Worm (Caenorhabditis elegans) whole organism, L1 larva: ENCODE results near the gene F44E7.7.

Source experiments
- C04F5.9 ChIP-seq: sonication (generic microtip); optimal IDR thresholded peaks from 2 replicates; lab custom pipeline; 2016; ENCODE audit warnings: missing genetic modification characterization, missing compliant biosample characterization
- C16A3.4 ChIP-seq: fragments of 150-350 bp; optimal IDR thresholded peaks from 2 replicates; lab custom pipeline; 2014; ENCODE audit warnings: missing biosample characterization, missing genetic modification characterization
- C34B4.2 ChIP-seq: sonication (generic microtip); optimal IDR thresholded peaks from 2 replicates; lab custom pipeline; 2017; ENCODE audit warnings: mild to moderate bottlenecking, missing genetic modification characterization, missing compliant biosample characterization
- F16B12.6 ChIP-seq: fragments of 150-350 bp; optimal IDR thresholded peaks from 2 replicates; lab custom pipeline; 2014; ENCODE audit warnings: missing biosample characterization, missing genetic modification characterization
- Y116A8C.19 ChIP-seq: sonication (generic microtip); optimal IDR thresholded peaks from 2 replicates; lab custom pipeline; 2016; ENCODE audit warnings: missing compliant biosample characterization, missing genetic modification characterization, borderline replicate concordance
- aha-1 ChIP-seq: fragments of 150-350 bp; optimal IDR thresholded peaks from 2 replicates; lab custom pipeline; 2014; ENCODE audit warnings: missing biosample characterization, missing genetic modification characterization
- aly-2 ChIP-seq: fragments of 150-350 bp; optimal IDR thresholded peaks from 2 replicates; lab custom pipeline; 2014; ENCODE audit warnings: missing biosample characterization, missing genetic modification characterization
- ama-1 ChIP-seq: fragments of 150-350 bp; optimal IDR thresholded peaks from 2 replicates; lab custom pipeline; 2014
- ceh-63 ChIP-seq: fragments of 200-800 bp; sonication (Bioruptor generic); optimal IDR thresholded peaks from 2 replicates; lab custom pipeline; 2018; ENCODE audit warnings: mild to moderate bottlenecking, missing genetic modification characterization, missing compliant biosample characterization
- ceh-8 ChIP-seq: fragments of 200-800 bp; sonication (Bioruptor generic); optimal IDR thresholded peaks from 2 replicates; lab custom pipeline; 2018; ENCODE audit warnings: mild to moderate bottlenecking, missing genetic modification characterization, moderate library complexity, missing compliant biosample characterization
- ceh-82 ChIP-seq, 3 experiments: fragments of 150-350 bp in 1 of 3; sonication (generic microtip) in 2 of 3; optimal IDR thresholded peaks; 2 replicates each; lab custom pipeline; 2014 to 2017; ENCODE audit warnings: missing biosample characterization in 3 of 3, missing genetic modification characterization in 3 of 3
- ceh-88 ChIP-seq: fragments of 200-800 bp; sonication (Bioruptor generic); IDR thresholded peaks from 2 replicates; pipeline ENCODE4 v1.3.6; 2022; ENCODE audit warnings: missing genetic modification characterization, missing compliant biosample characterization
- ceh-90 ChIP-seq: sonication (generic microtip); optimal IDR thresholded peaks from 2 replicates; lab custom pipeline; 2016; ENCODE audit warnings: missing genetic modification characterization, missing compliant biosample characterization
- dpl-1 ChIP-seq, 3 experiments: fragments of 150-350 bp in 2 of 3; sonication (generic microtip) in 1 of 3; optimal IDR thresholded peaks; 2 replicates each; lab custom pipeline; 2014 to 2017; ENCODE audit warnings: missing biosample characterization in 3 of 3, missing genetic modification characterization in 3 of 3, missing genetic modification reagents in 3 of 3
- dsc-1 ChIP-seq: sonication (generic microtip); optimal IDR thresholded peaks from 2 replicates; lab custom pipeline; 2016; ENCODE audit warnings: mild to moderate bottlenecking, missing genetic modification characterization, missing compliant biosample characterization
- efl-1 ChIP-seq, 4 experiments: fragments of 150-350 bp; optimal IDR thresholded peaks in 3 of 4; peaks in 1 of 4; 1 replicate in 1 of 4; 2 replicates in 3 of 4; lab custom pipeline; 2014; ENCODE audit warnings: missing biosample characterization in 2 of 4, missing genetic modification characterization in 2 of 4, missing genetic modification reagents in 2 of 4
- egl-13 ChIP-seq: sonication (generic microtip); optimal IDR thresholded peaks from 2 replicates; lab custom pipeline; 2016; ENCODE audit warnings: missing genotype, missing genetic modification reagents, missing genetic modification characterization, missing compliant biosample characterization
- egl-27 ChIP-seq, 2 experiments: fragments of 150-350 bp in 1 of 2; sonication (generic microtip); optimal IDR thresholded peaks; 3 replicates each; lab custom pipeline; 2017 to 2018; ENCODE audit warnings: missing biosample characterization in 2 of 2, missing genetic modification characterization in 2 of 2, missing genetic modification reagents in 2 of 2
- ets-5 ChIP-seq: fragments of 200-800 bp; sonication (Bioruptor generic); IDR thresholded peaks from 2 replicates; pipeline ENCODE4 v1.3.6; 2022; ENCODE audit warnings: missing genetic modification characterization, missing compliant biosample characterization
- fkh-8 ChIP-seq: sonication (generic microtip); optimal IDR thresholded peaks from 2 replicates; lab custom pipeline; 2016; ENCODE audit warnings: mild to moderate bottlenecking, missing genetic modification characterization, missing compliant biosample characterization
- fos-1 ChIP-seq: fragments of 150-350 bp; optimal IDR thresholded peaks from 2 replicates; lab custom pipeline; 2014; ENCODE audit warnings: missing biosample characterization, missing genetic modification characterization
- grh-1 ChIP-seq: fragments of 200-800 bp; sonication (Bioruptor generic); IDR thresholded peaks from 2 replicates; pipeline ENCODE4 v1.3.6; 2022; ENCODE audit warnings: missing genetic modification reagents, missing genetic modification characterization, missing compliant biosample characterization
- hlh-4 ChIP-seq: sonication (generic microtip); optimal IDR thresholded peaks from 2 replicates; lab custom pipeline; 2016; ENCODE audit warnings: mild to moderate bottlenecking, missing genetic modification characterization, missing compliant biosample characterization
- hpl-2 ChIP-seq: fragments of 150-350 bp; optimal IDR thresholded peaks from 2 replicates; lab custom pipeline; 2014; ENCODE audit warnings: missing biosample characterization, missing genetic modification reagents, missing genetic modification characterization
- irx-1 ChIP-seq: sonication (generic microtip); optimal IDR thresholded peaks from 2 replicates; lab custom pipeline; 2016; ENCODE audit warnings: missing genetic modification characterization, missing compliant biosample characterization
- isw-1 ChIP-seq: fragments of 200-800 bp; sonication (Bioruptor generic); IDR thresholded peaks from 2 replicates; pipeline ENCODE4 v1.3.6; 2022; ENCODE audit warnings: missing genetic modification characterization, missing compliant biosample characterization
- jun-1 ChIP-seq: fragments of 150-350 bp; optimal IDR thresholded peaks from 2 replicates; lab custom pipeline; 2014; ENCODE audit warnings: missing biosample characterization, missing genetic modification reagents, missing genetic modification characterization
- lin-13 ChIP-seq: fragments of 150-350 bp; optimal IDR thresholded peaks from 2 replicates; lab custom pipeline; 2014; ENCODE audit warnings: missing biosample characterization, missing genetic modification reagents, missing genetic modification characterization
- lin-14 ChIP-seq: fragments of 200-800 bp; sonication (Bioruptor generic); optimal IDR thresholded peaks from 2 replicates; lab custom pipeline; 2018; ENCODE audit warnings: mild to moderate bottlenecking, missing genetic modification characterization, moderate library complexity, missing compliant biosample characterization
- lin-15B ChIP-seq: fragments of 150-350 bp; sonication (generic microtip); optimal IDR thresholded peaks from 3 replicates; lab custom pipeline; 2014; ENCODE audit warnings: missing biosample characterization, missing genetic modification characterization
- lin-35 ChIP-seq, 2 experiments: fragments of 150-350 bp; optimal IDR thresholded peaks; 2 replicates each; lab custom pipeline; 2014; ENCODE audit warnings: missing biosample characterization in 2 of 2, missing genetic modification characterization in 2 of 2, missing genetic modification reagents in 2 of 2
- lin-39 ChIP-seq: fragments of 150-350 bp; optimal IDR thresholded peaks from 2 replicates; lab custom pipeline; 2014; ENCODE audit warnings: missing biosample characterization, missing genetic modification reagents, missing genetic modification characterization
- lsy-2 ChIP-seq, 2 experiments: fragments of 150-350 bp; optimal IDR thresholded peaks; 2 replicates each; lab custom pipeline; 2014; ENCODE audit warnings: missing biosample characterization in 2 of 2, missing genetic modification characterization in 2 of 2
- mef-2 ChIP-seq: fragments of 150-350 bp; optimal IDR thresholded peaks from 2 replicates; lab custom pipeline; 2014; ENCODE audit warnings: missing biosample characterization, missing genetic modification characterization
- nhr-12 ChIP-seq: sonication (generic microtip); optimal IDR thresholded peaks from 2 replicates; lab custom pipeline; 2017; ENCODE audit warnings: missing biosample characterization, missing genetic modification characterization
- nhr-19 ChIP-seq: fragments of 200-800 bp; sonication (Bioruptor generic); conservative IDR thresholded peaks from 2 replicates; pipeline ENCODE4 v1.3.6; 2022; ENCODE audit warnings: missing genetic modification characterization, missing compliant biosample characterization
- nhr-20 ChIP-seq: sonication (generic microtip); optimal IDR thresholded peaks from 2 replicates; lab custom pipeline; 2016; ENCODE audit warnings: mild to moderate bottlenecking, missing genetic modification characterization, missing compliant biosample characterization
- nhr-237 ChIP-seq: fragments of 150-350 bp; optimal IDR thresholded peaks from 2 replicates; lab custom pipeline; 2014; ENCODE audit warnings: missing biosample characterization, missing genetic modification characterization
- nhr-47 ChIP-seq: sonication (generic microtip); optimal IDR thresholded peaks from 2 replicates; lab custom pipeline; 2016; ENCODE audit warnings: mild to moderate bottlenecking, missing genetic modification characterization, moderate library complexity, missing compliant biosample characterization
- nhr-84 ChIP-seq: sonication (generic microtip); optimal IDR thresholded peaks from 2 replicates; lab custom pipeline; 2017; ENCODE audit warnings: missing biosample characterization, missing genetic modification characterization
- skn-1 ChIP-seq: fragments of 150-350 bp; optimal IDR thresholded peaks from 2 replicates; lab custom pipeline; 2014; ENCODE audit warnings: missing biosample characterization, missing genetic modification characterization
- snpc-4 ChIP-seq: fragments of 150-350 bp; optimal IDR thresholded peaks from 2 replicates; lab custom pipeline; 2014; ENCODE audit warnings: missing biosample characterization, missing genetic modification characterization
- snu-23 ChIP-seq: sonication (generic microtip); optimal IDR thresholded peaks from 2 replicates; lab custom pipeline; 2016; ENCODE audit warnings: missing genetic modification characterization, missing compliant biosample characterization
- sox-4 ChIP-seq: sonication (generic microtip); optimal IDR thresholded peaks from 2 replicates; lab custom pipeline; 2016; ENCODE audit warnings: missing genetic modification characterization, missing compliant biosample characterization
- sptf-1 ChIP-seq: fragments of 150-350 bp; optimal IDR thresholded peaks from 2 replicates; lab custom pipeline; 2014; ENCODE audit warnings: missing biosample characterization, missing genetic modification characterization
- swsn-7 ChIP-seq: sonication (generic microtip); optimal IDR thresholded peaks from 2 replicates; lab custom pipeline; 2016; ENCODE audit warnings: missing genetic modification characterization, missing compliant biosample characterization
- unc-30 ChIP-seq: sonication (generic microtip); optimal IDR thresholded peaks from 2 replicates; lab custom pipeline; 2017; ENCODE audit warnings: missing biosample characterization, missing genetic modification characterization
- unc-98 ChIP-seq: fragments of 200-800 bp; sonication (Bioruptor generic); IDR thresholded peaks from 2 replicates; pipeline ENCODE4 v1.3.6; 2022; ENCODE audit warnings: missing genetic modification characterization, missing compliant biosample characterization
- vab-15 ChIP-seq: sonication (generic microtip); optimal IDR thresholded peaks from 2 replicates; lab custom pipeline; 2017; ENCODE audit warnings: missing genotype, mild to moderate bottlenecking, missing genetic modification characterization, missing compliant biosample characterization
- zip-4 ChIP-seq: fragments of 200-800 bp; sonication (Bioruptor generic); optimal IDR thresholded peaks from 2 replicates; lab custom pipeline; 2018; ENCODE audit warnings: mild to moderate bottlenecking, missing genetic modification characterization, moderate library complexity, missing compliant biosample characterization
- ztf-11 ChIP-seq, 2 experiments: sonication (generic microtip); optimal IDR thresholded peaks; 2 replicates each; lab custom pipeline; 2016 to 2017; ENCODE audit warnings: missing genetic modification characterization in 2 of 2, missing biosample characterization in 1 of 2, missing compliant biosample characterization in 1 of 2

The F44E7.7 gene

ce11 chrV:5769500-5769899 is 15.8 kb downstream of the F44E7.7 start (continued):
- TF ChIP-seq lin-15B (tag; lab: Kevin White, UChicago) (no peak), ceh-8 (no peak), nhr-47 (tag; lab: Kevin White, UChicago) (peak; percentile 39), nhr-84 (tag; lab: Kevin White, UChicago) (no peak), C16A3.4 (tag; lab: Kevin White, UChicago) (no peak), dsc-1 (tag; lab: Kevin White, UChicago) (no peak), unc-98 (no peak), sptf-1 (tag; lab: Kevin White, UChicago) (no peak), skn-1 (tag; lab: Kevin White, UChicago) (no peak), snu-23 (GFP tag; lab: Kevin White, UChicago) (no peak), nhr-12 (tag; lab: Kevin White, UChicago) (no peak)

ce11 chrV:5768292-5768695 is 17.0 kb downstream of the F44E7.7 start:
- TF ChIP-seq aly-2 (tag; lab: Kevin White, UChicago) (no peak), sox-4 (tag; lab: Kevin White, UChicago) (no peak), egl-13 (tag; lab: Kevin White, UChicago) (no peak), ceh-82 (tag; optimal IDR thresholded peaks at IDR 0.05; lab: Kevin White, UChicago) (no peak), hpl-2 (no peak), nhr-12 (tag; lab: Kevin White, UChicago) (no peak), lsy-2 (tag; optimal IDR thresholded peaks at IDR 0.05; lab: Kevin White, UChicago) (peak; percentile 49 to 52), ama-1 (lab: Kevin White, UChicago) (no peak), hlh-4 (tag; lab: Kevin White, UChicago) (no peak), nhr-20 (tag; lab: Kevin White, UChicago) (peak; percentile 93), snu-23 (GFP tag; lab: Kevin White, UChicago) (peak; percentile 76), ets-5 (GFP tag; lab: Robert Waterston, UW) (no peak), ceh-88 (GFP tag; lab: Robert Waterston, UW) (no peak), egl-27 (tag; optimal IDR thresholded peaks at IDR 0.05; lab: Kevin White, UChicago) (peak in 1 of 2 experiments; percentile 71), Y116A8C.19 (tag; lab: Kevin White, UChicago) (no peak), aha-1 (no peak), grh-1 (peak; percentile 70), nhr-237 (tag; lab: Kevin White, UChicago) (no peak), C16A3.4 (tag; lab: Kevin White, UChicago) (peak; percentile 24), unc-98 (no peak), fkh-8 (no peak), vab-15 (tag; lab: Kevin White, UChicago) (no peak), swsn-7 (tag; lab: Kevin White, UChicago) (peak; percentile 18), C04F5.9 (tag; lab: Kevin White, UChicago) (no peak), nhr-19 (GFP tag; lab: Robert Waterston, UW) (peak; percentile 88), lin-15B (tag; lab: Kevin White, UChicago) (no peak), snpc-4 (tag; lab: Kevin White, UChicago) (no peak), lin-13 (GFP tag; lab: Kevin White, UChicago) (peak; percentile 12), fos-1 (tag; lab: Kevin White, UChicago) (no peak), zip-4 (no peak), lin-39 (tag; lab: Kevin White, UChicago) (peak; percentile 47), C34B4.2 (tag; lab: Kevin White, UChicago) (no peak), efl-1 (optimal IDR thresholded peaks at IDR 0.05; lab: Kevin White, UChicago) (peak; percentile 18 to 34), efl-1 (GFP tag; optimal IDR thresholded peaks at IDR 0.05 in 1 of 2; lab: Kevin White, UChicago) (peak; percentile 1 to 84), lin-14 (GFP tag; lab: Kevin White, UChicago) (peak; percentile 94), F16B12.6 (tag; lab: Kevin White, UChicago) (no peak), mef-2 (tag; lab: Kevin White, UChicago) (no peak), skn-1 (tag; lab: Kevin White, UChicago) (no peak), dpl-1 (GFP tag; optimal IDR thresholded peaks at IDR 0.05; lab: Kevin White, UChicago) (peak in 1 of 3 experiments; percentile 35), ceh-63 (GFP tag; lab: Kevin White, UChicago) (no peak), ztf-11 (tag; optimal IDR thresholded peaks at IDR 0.05; lab: Kevin White, UChicago) (no peak), ceh-90 (no peak), irx-1 (peak; percentile 5), unc-30 (tag; lab: Kevin White, UChicago) (no peak), nhr-47 (tag; lab: Kevin White, UChicago) (peak; percentile 57), lin-35 (GFP tag; optimal IDR thresholded peaks at IDR 0.05; lab: Kevin White, UChicago) (peak; percentile 10 to 41), isw-1 (GFP tag; lab: Robert Waterston, UW) (no peak), jun-1 (tag; lab: Kevin White, UChicago) (no peak)
